Fruit fly (Drosophila melanogaster) whole organism, embryonic: ENCODE results near the gene sff.

ENCODE experiments used
- Antp ChIP-seq: fragments of 200-800 bp; sonication (Bioruptor generic); optimal IDR thresholded peaks from 3 replicates; lab custom pipeline; 2016; ENCODE audit warnings: missing biosample characterization, missing genetic modification characterization
- CG1024 ChIP-seq: fragments of 200-800 bp; sonication (Bioruptor generic); IDR thresholded peaks from 2 replicates; pipeline ENCODE4 v1.3.6; 2022; ENCODE audit warnings: missing biosample characterization, missing genetic modification characterization
- CG11504 ChIP-seq: fragments of 200-800 bp; sonication (Bioruptor generic); optimal IDR thresholded peaks from 3 replicates; lab custom pipeline; 2019; ENCODE audit warnings: missing biosample characterization, mild to moderate bottlenecking, missing genetic modification characterization, moderate library complexity
- CG11696 ChIP-seq: fragments of 200-800 bp; sonication (Bioruptor generic); IDR thresholded peaks from 2 replicates; pipeline ENCODE4 v1.3.6; 2022; ENCODE audit warnings: missing biosample characterization, missing genetic modification characterization
- CG14667 ChIP-seq: fragments of 200-800 bp; sonication (Bioruptor generic); IDR thresholded peaks from 2 replicates; pipeline ENCODE4 v1.3.6; 2022; ENCODE audit warnings: missing biosample characterization, missing genetic modification characterization
- CG14710 ChIP-seq: fragments of 200-800 bp; sonication (Bioruptor generic); optimal IDR thresholded peaks from 3 replicates; lab custom pipeline; 2019; ENCODE audit warnings: missing biosample characterization, mild to moderate bottlenecking, missing genetic modification characterization, moderate library complexity
- CG15269 ChIP-seq: fragments of 200-800 bp; sonication (Bioruptor generic); optimal IDR thresholded peaks from 2 replicates; lab custom pipeline; 2018; ENCODE audit warnings: missing biosample characterization, mild to moderate bottlenecking, missing genetic modification characterization, moderate library complexity
- CG15601 ChIP-seq: fragments of 200-800 bp; sonication (Bioruptor generic); optimal IDR thresholded peaks from 3 replicates; lab custom pipeline; 2019; ENCODE audit warnings: missing biosample characterization, mild to moderate bottlenecking, missing genetic modification characterization, moderate library complexity
- CG17328 ChIP-seq: fragments of 200-800 bp; sonication (Bioruptor generic); IDR thresholded peaks from 2 replicates; pipeline ENCODE4 v1.3.6; 2022; ENCODE audit warnings: missing biosample characterization, missing genetic modification characterization
- CG18476 ChIP-seq: fragments of 200-800 bp; sonication (Bioruptor generic); optimal IDR thresholded peaks from 2 replicates; lab custom pipeline; 2016; ENCODE audit warnings: missing biosample characterization, mild to moderate bottlenecking, missing genetic modification characterization
- CG18619 ChIP-seq: fragments of 200-800 bp; sonication (Bioruptor generic); optimal IDR thresholded peaks from 3 replicates; lab custom pipeline; 2017; ENCODE audit warnings: missing biosample characterization, mild to moderate bottlenecking, missing genetic modification characterization
- CG2129 ChIP-seq: fragments of 200-800 bp; sonication (Bioruptor generic); IDR thresholded peaks from 2 replicates; pipeline ENCODE4 v1.3.6; 2022; ENCODE audit warnings: missing biosample characterization, missing genetic modification characterization; ENCODE audit not compliant: partially characterized antibody
- CG30403 ChIP-seq: fragments of 200-800 bp; sonication (Bioruptor generic); optimal IDR thresholded peaks from 3 replicates; lab custom pipeline; 2016; ENCODE audit warnings: missing biosample characterization, missing genetic modification characterization
- CG31224 ChIP-seq: fragments of 200-800 bp; sonication (Bioruptor generic); IDR thresholded peaks from 2 replicates; pipeline ENCODE4 v1.3.6; 2022; ENCODE audit warnings: missing biosample characterization, missing genetic modification characterization
- CG4328 ChIP-seq: fragments of 200-800 bp; sonication (Bioruptor generic); optimal IDR thresholded peaks from 3 replicates; lab custom pipeline; 2017; ENCODE audit warnings: missing biosample characterization, missing genetic modification reagents, missing genetic modification characterization
- CG4617 ChIP-seq: fragments of 200-800 bp; sonication (Bioruptor generic); optimal IDR thresholded peaks from 3 replicates; lab custom pipeline; 2016; ENCODE audit warnings: missing biosample characterization, missing genetic modification characterization, borderline replicate concordance
- CG7271 ChIP-seq: fragments of 200-800 bp; sonication (Bioruptor generic); optimal IDR thresholded peaks from 2 replicates; lab custom pipeline; 2018; ENCODE audit warnings: missing biosample characterization, mild to moderate bottlenecking, missing genetic modification characterization, moderate library complexity
- CG7357 ChIP-seq: fragments of 200-800 bp; sonication (Bioruptor generic); IDR thresholded peaks from 3 replicates; pipeline ENCODE4 v1.3.6; 2022; ENCODE audit warnings: missing biosample characterization, missing genetic modification characterization
- CG7839 ChIP-seq: fragments of 200-800 bp; sonication (Bioruptor generic); optimal IDR thresholded peaks from 3 replicates; lab custom pipeline; 2018; ENCODE audit warnings: missing biosample characterization, mild to moderate bottlenecking, missing genetic modification characterization, moderate library complexity
- CG7963 ChIP-seq: fragments of 200-800 bp; sonication (Bioruptor generic); IDR thresholded peaks from 3 replicates; pipeline ENCODE4 v1.3.6; 2022; ENCODE audit warnings: missing biosample characterization, missing genetic modification characterization; ENCODE audit not compliant: partially characterized antibody
- CTCF ChIP-seq: fragments of 200-800 bp; sonication (Bioruptor generic); optimal IDR thresholded peaks from 2 replicates; lab custom pipeline; 2017; ENCODE audit warnings: missing biosample characterization, mild to moderate bottlenecking, missing genetic modification characterization, moderate library complexity
- Eip74EF ChIP-seq, 2 experiments: fragments of 200-800 bp in 1 of 2; fragments of >200 bp in 1 of 2; sonication (Bioruptor generic) in 1 of 2; optimal IDR thresholded peaks; 2 replicates each; lab custom pipeline; 2017 to 2019; ENCODE audit warnings: missing biosample characterization in 2 of 2, missing genetic modification characterization in 2 of 2, mild to moderate bottlenecking in 1 of 2, moderate library complexity in 1 of 2
- Hmr ChIP-seq: fragments of 200-800 bp; sonication (Bioruptor generic); optimal IDR thresholded peaks from 3 replicates; lab custom pipeline; 2017; ENCODE audit warnings: mild to moderate bottlenecking, missing biosample characterization, missing genetic modification reagents, missing genetic modification characterization
- Hr39 ChIP-seq: fragments of >200 bp; optimal IDR thresholded peaks from 2 replicates; lab custom pipeline; 2017
- Hsf ChIP-seq: fragments of 200-800 bp; sonication (Bioruptor generic); optimal IDR thresholded peaks from 3 replicates; lab custom pipeline; 2016; ENCODE audit warnings: missing biosample characterization, missing genetic modification characterization
- Meics ChIP-seq: fragments of 200-800 bp; sonication (Bioruptor generic); optimal IDR thresholded peaks from 2 replicates; lab custom pipeline; 2017; ENCODE audit warnings: missing biosample characterization, mild to moderate bottlenecking, missing genetic modification characterization
- Optix ChIP-seq: fragments of 200-800 bp; sonication (Bioruptor generic); IDR thresholded peaks from 3 replicates; pipeline ENCODE4 v1.3.6; 2022; ENCODE audit warnings: missing biosample characterization, missing genetic modification characterization
- Sox102F ChIP-seq: fragments of 200-800 bp; sonication (Bioruptor generic); optimal IDR thresholded peaks from 2 replicates; lab custom pipeline; 2018; ENCODE audit warnings: missing biosample characterization, mild to moderate bottlenecking, missing genetic modification characterization, moderate library complexity
- Spps ChIP-seq: fragments of 200-800 bp; sonication (Bioruptor generic); optimal IDR thresholded peaks from 2 replicates; lab custom pipeline; 2018; ENCODE audit warnings: missing biosample characterization, mild to moderate bottlenecking, missing genetic modification characterization
- ab ChIP-seq: fragments of 200-800 bp; sonication (Bioruptor generic); optimal IDR thresholded peaks from 2 replicates; lab custom pipeline; 2016; ENCODE audit warnings: missing biosample characterization, missing genetic modification characterization
- ase ChIP-seq: fragments of 200-800 bp; sonication (Bioruptor generic); IDR thresholded peaks from 3 replicates; pipeline ENCODE4 v1.3.6; 2022; ENCODE audit warnings: missing biosample characterization, missing genetic modification characterization
- bcd ChIP-seq: fragments of 200-800 bp; sonication (Bioruptor generic); optimal IDR thresholded peaks from 2 replicates; lab custom pipeline; 2017; ENCODE audit warnings: missing biosample characterization, mild to moderate bottlenecking, missing genetic modification characterization
- disco-r ChIP-seq: fragments of 200-800 bp; sonication (Bioruptor generic); optimal IDR thresholded peaks from 2 replicates; lab custom pipeline; 2016; ENCODE audit warnings: missing biosample characterization, missing genetic modification characterization
- dmrt99B ChIP-seq: fragments of 200-800 bp; sonication (Bioruptor generic); optimal IDR thresholded peaks from 2 replicates; lab custom pipeline; 2018; ENCODE audit warnings: missing biosample characterization, mild to moderate bottlenecking, missing genetic modification characterization, moderate library complexity
- esg ChIP-seq: fragments of 200-800 bp; sonication (Bioruptor generic); conservative IDR thresholded peaks from 2 replicates; pipeline ENCODE4 v1.3.6; 2022; ENCODE audit warnings: missing biosample characterization, missing genetic modification characterization
- eyg ChIP-seq: fragments of 200-800 bp; sonication (Bioruptor generic); optimal IDR thresholded peaks from 3 replicates; lab custom pipeline; 2016; ENCODE audit warnings: missing biosample characterization, missing genetic modification characterization
- gem ChIP-seq: fragments of 200-800 bp; sonication (Bioruptor generic); optimal IDR thresholded peaks from 2 replicates; lab custom pipeline; 2019; ENCODE audit warnings: missing biosample characterization, mild to moderate bottlenecking, missing genetic modification characterization, moderate library complexity
- grau ChIP-seq: fragments of 200-800 bp; optimal IDR thresholded peaks from 3 replicates; lab custom pipeline; 2019; ENCODE audit warnings: missing biosample characterization, mild to moderate bottlenecking, missing genetic modification characterization, moderate library complexity
- mirr ChIP-seq: fragments of 200-800 bp; sonication (Bioruptor generic); optimal IDR thresholded peaks from 3 replicates; lab custom pipeline; 2018; ENCODE audit warnings: missing biosample characterization, mild to moderate bottlenecking, missing genetic modification characterization
- odd ChIP-seq: fragments of 200-800 bp; sonication (Bioruptor generic); optimal IDR thresholded peaks from 2 replicates; lab custom pipeline; 2017; ENCODE audit warnings: missing biosample characterization, mild to moderate bottlenecking, missing genetic modification characterization
- pros ChIP-seq: fragments of 200-800 bp; sonication (Bioruptor generic); optimal IDR thresholded peaks from 3 replicates; lab custom pipeline; 2019; ENCODE audit warnings: missing biosample characterization, mild to moderate bottlenecking, missing genetic modification characterization, moderate library complexity
- seq ChIP-seq: fragments of 200-800 bp; sonication (Bioruptor generic); IDR thresholded peaks from 2 replicates; pipeline ENCODE4 v1.3.6; 2022; ENCODE audit warnings: missing biosample characterization, missing genetic modification characterization
- sisA ChIP-seq: fragments of 200-800 bp; sonication (Bioruptor generic); IDR thresholded peaks from 2 replicates; pipeline ENCODE4 v1.3.6; 2022; ENCODE audit warnings: missing biosample characterization, missing genetic modification characterization
- tna ChIP-seq: fragments of 200-800 bp; sonication (Bioruptor generic); IDR thresholded peaks from 2 replicates; pipeline ENCODE4 v1.3.6; 2022; ENCODE audit warnings: missing biosample characterization, missing genetic modification characterization; ENCODE audit not compliant: partially characterized antibody
- tup ChIP-seq: fragments of 200-800 bp; sonication (Bioruptor generic); optimal IDR thresholded peaks from 2 replicates; lab custom pipeline; 2016; ENCODE audit warnings: missing biosample characterization, mild to moderate bottlenecking, missing genetic modification characterization, moderate library complexity
- yki ChIP-seq: fragments of >200 bp; optimal IDR thresholded peaks from 3 replicates; lab custom pipeline; 2018

The sff gene

DNA sequence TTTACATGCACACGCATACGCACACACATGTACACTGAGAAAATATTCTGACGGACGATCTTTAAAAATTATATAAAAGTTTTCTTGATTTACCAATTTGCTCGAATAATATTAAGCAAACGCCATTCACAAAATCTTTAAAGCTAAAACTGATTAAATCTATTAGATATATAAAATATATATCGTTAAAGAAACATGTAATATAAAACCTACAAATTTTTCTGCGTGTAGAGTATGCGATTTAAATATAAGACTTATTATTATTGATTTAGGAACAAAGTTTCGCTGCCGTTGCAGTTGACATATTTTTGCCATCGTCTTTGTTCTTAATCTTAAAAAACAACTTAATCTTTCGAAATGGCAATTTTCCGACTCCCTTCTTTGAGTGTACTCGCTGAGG, 47.1 kb downstream of the sff start (continued):
- no peak for TF ChIP-seq CG4328 (GFP tag; lab: Kevin White, UChicago)
- TF ChIP-seq Antp (GFP tag; lab: Kevin White, UChicago): no peak
- no peak for TF ChIP-seq CG15601
- peak; percentile 9 for TF ChIP-seq dmrt99B
- TF ChIP-seq CG7271 (tag; lab: Kevin White, UChicago): no peak
- peak; percentile 41 for TF ChIP-seq gem (tag; lab: Kevin White, UChicago)
- no peak for TF ChIP-seq grau (tag; lab: Kevin White, UChicago)
- TF ChIP-seq mirr: no peak
- TF ChIP-seq CG30403 (GFP tag; lab: Kevin White, UChicago): peak; percentile 5
- no peak for TF ChIP-seq Eip74EF (GFP tag; optimal IDR thresholded peaks at IDR 0.05; lab: Kevin White, UChicago)
- no peak for TF ChIP-seq pros
- no peak for TF ChIP-seq tna (GFP tag; lab: Robert Waterston, UW)
- no peak for TF ChIP-seq esg (GFP tag; lab: Robert Waterston, UW)
- TF ChIP-seq seq: no peak
- TF ChIP-seq Hmr (GFP tag; lab: Kevin White, UChicago): peak; percentile 26
- no peak for TF ChIP-seq Hsf
- TF ChIP-seq ase: no peak
- no peak for TF ChIP-seq CG31224
- TF ChIP-seq Spps (tag; lab: Kevin White, UChicago): no peak
- TF ChIP-seq tup: no peak
- no peak for TF ChIP-seq Optix (GFP tag; lab: Robert Waterston, UW)
- TF ChIP-seq odd (GFP tag; lab: Kevin White, UChicago): no peak
- TF ChIP-seq CG18476 (GFP tag; lab: Kevin White, UChicago): no peak
- TF ChIP-seq CG14710 (tag; lab: Kevin White, UChicago): no peak
- TF ChIP-seq bcd (GFP tag; lab: Kevin White, UChicago): no peak
- TF ChIP-seq CG17328 (GFP tag; lab: Robert Waterston, UW): no peak
- TF ChIP-seq CTCF (GFP tag; lab: Kevin White, UChicago): no peak
- no peak for TF ChIP-seq sisA
- no peak for TF ChIP-seq CG4617
- no peak for TF ChIP-seq Hr39
- TF ChIP-seq Sox102F (GFP tag; lab: Kevin White, UChicago): peak; percentile 2
- peak; percentile 12 for TF ChIP-seq CG15269 (tag; lab: Kevin White, UChicago)
- TF ChIP-seq disco-r: no peak
- no peak for TF ChIP-seq ab (GFP tag; lab: Kevin White, UChicago)
- peak; percentile 31 for TF ChIP-seq CG11504 (tag; lab: Kevin White, UChicago)
- TF ChIP-seq CG2129: no peak
- TF ChIP-seq CG7839 (tag; lab: Kevin White, UChicago): no peak
- no peak for TF ChIP-seq CG14667
- TF ChIP-seq CG18619: no peak
- TF ChIP-seq CG7963 (GFP tag; lab: Robert Waterston, UW): no peak
- TF ChIP-seq CG11696 (GFP tag; lab: Robert Waterston, UW): no peak
- TF ChIP-seq Meics (GFP tag; lab: Kevin White, UChicago): peak; percentile 33
- no peak for TF ChIP-seq eyg (GFP tag; lab: Kevin White, UChicago)
- no peak for TF ChIP-seq CG7357 (GFP tag; lab: Robert Waterston, UW)
- no peak for TF ChIP-seq CG1024 (GFP tag; lab: Robert Waterston, UW)
- no peak for TF ChIP-seq yki (lab: Kevin White, UChicago)
